Worm (Caenorhabditis elegans): ENCODE results near the gene unc-32.

ce11 chrIII:8944357-8944756 lies 38.9 kb downstream of the unc-32 start, which contains the start of gene dhrr-1:
- TF ChIP-seq aly-2 (tag; optimal IDR thresholded peaks at IDR 0.05) (no peak), skn-1 (tag; optimal IDR thresholded peaks at IDR 0.05) (no peak), lin-39 (tag; optimal IDR thresholded peaks at IDR 0.05) (no peak), ceh-16 (tag; optimal IDR thresholded peaks at IDR 0.05) (no peak), nhr-11 (tag; optimal IDR thresholded peaks at IDR 0.05) (no peak), nhr-12 (tag; optimal IDR thresholded peaks at IDR 0.05) (no peak), fkh-10 (GFP tag; optimal IDR thresholded peaks at IDR 0.05) (no peak)
